Fruit fly (Drosophila melanogaster) S2 (cell line): ENCODE results near the gene CG11085.

Source experiments
- CG8478 ChIP-seq: fragments of >200 bp; optimal IDR thresholded peaks from 2 replicates; lab custom pipeline; 2018
- CTCF ChIP-seq, 2 experiments: fragments of >200 bp; optimal IDR thresholded peaks; 2 replicates each; lab custom pipeline; 2018

The CG11085 gene

dm6 chrX:12582661-12582983 is 33.5 kb upstream of the CG11085 start:
- TF ChIP-seq CTCF (optimal IDR thresholded peaks at IDR 0.05; lab: Kevin White, UChicago), result no peak
- TF ChIP-seq CG8478 (lab: Kevin White, UChicago), result no peak

dm6 chrX:12582984-12583869 is 32.9 kb upstream of the CG11085 start, which contains the start of gene Pits:
TSS of gene Pits (minus strand) at chrX:12583193.
- no peak for TF ChIP-seq CG8478 (lab: Kevin White, UChicago)
- TF ChIP-seq CTCF (optimal IDR thresholded peaks at IDR 0.05; lab: Kevin White, UChicago), result peak; percentile 63 to 73

- TF ChIP-seq CTCF (optimal IDR thresholded peaks at IDR 0.05; lab: Kevin White, UChicago), result no peak
- TF ChIP-seq CG8478 (lab: Kevin White, UChicago), result no peak
Observed at dm6 chrX:12583870-12584390, 32.2 kb upstream of the CG11085 start.

- TF ChIP-seq CG8478 (lab: Kevin White, UChicago) (no peak), CTCF (optimal IDR thresholded peaks at IDR 0.05; lab: Kevin White, UChicago) (no peak)
Observed at dm6 chrX:12591223-12592120, 24.6 kb upstream of the CG11085 start.

dm6 chrX:12592121-12592466 is 24.0 kb upstream of the CG11085 start, which contains the start of gene LIMK1:
TSS of gene LIMK1 (minus strand) at chrX:12592193.
- TF ChIP-seq CTCF (optimal IDR thresholded peaks at IDR 0.05; lab: Kevin White, UChicago), result no peak
- TF ChIP-seq CG8478 (lab: Kevin White, UChicago), result no peak

dm6 chrX:12595100-12595609 is 21.0 kb upstream of the CG11085 start:
- TF ChIP-seq CTCF (optimal IDR thresholded peaks at IDR 0.05; lab: Kevin White, UChicago), result no peak
- TF ChIP-seq CG8478 (lab: Kevin White, UChicago), result no peak

- no peak for TF ChIP-seq CG8478 (lab: Kevin White, UChicago)
- no peak for TF ChIP-seq CTCF (optimal IDR thresholded peaks at IDR 0.05; lab: Kevin White, UChicago)
Observed at dm6 chrX:12595610-12596336, 20.3 kb upstream of the CG11085 start, which contains the start of the genes CG1824 and Sec16. TSS of gene CG1824 (minus strand) at chrX:12595624. TSS of gene Sec16 (plus strand) at chrX:12596047.

dm6 chrX:12596353-12597107 is 19.6 kb upstream of the CG11085 start:
- TF ChIP-seq CTCF (optimal IDR thresholded peaks at IDR 0.05; lab: Kevin White, UChicago), result no peak
- no peak for TF ChIP-seq CG8478 (lab: Kevin White, UChicago)

dm6 chrX:12600802-12601793 is 15.0 kb upstream of the CG11085 start:
- TF ChIP-seq CTCF (optimal IDR thresholded peaks at IDR 0.05; lab: Kevin White, UChicago), result no peak
- no peak for TF ChIP-seq CG8478 (lab: Kevin White, UChicago)

- TF ChIP-seq CG8478 (lab: Kevin White, UChicago), result no peak
- no peak for TF ChIP-seq CTCF (optimal IDR thresholded peaks at IDR 0.05; lab: Kevin White, UChicago)
Observed at dm6 chrX:12611536-12612458, 4.3 kb upstream of the CG11085 start, which contains the start of the genes CG1463 and Fpgs1. TSS of gene CG1463 (minus strand) at chrX:12611667. TSS of gene Fpgs1 (plus strand) at chrX:12611867.

dm6 chrX:12613248-12613805 is 2.8 kb upstream of the CG11085 start:
- no peak for TF ChIP-seq CTCF (optimal IDR thresholded peaks at IDR 0.05; lab: Kevin White, UChicago)
